Worm (Caenorhabditis elegans) whole organism, young adult: Measurements from ENCODE around the gene B0348.2.

Source experiments
- B0019.2 ChIP-seq: fragments of 200-800 bp; sonication (Bioruptor generic); conservative IDR thresholded peaks from 2 replicates; pipeline ENCODE4 v1.3.6; 2022; ENCODE audit warnings: missing genetic modification reagents, missing genetic modification characterization, missing compliant biosample characterization
- F33H1.4 ChIP-seq: fragments of 200-800 bp; sonication (Bioruptor generic); IDR thresholded peaks from 2 replicates; pipeline ENCODE4 v1.3.6; 2022; ENCODE audit warnings: missing genetic modification reagents, missing genetic modification characterization, missing compliant biosample characterization
- F52B5.7 ChIP-seq: sonication (generic microtip); optimal IDR thresholded peaks from 2 replicates; lab custom pipeline; 2016; ENCODE audit warnings: mild to moderate bottlenecking, missing genetic modification characterization, missing compliant biosample characterization
- T07F8.4 ChIP-seq: sonication (generic microtip); optimal IDR thresholded peaks from 2 replicates; lab custom pipeline; 2016; ENCODE audit warnings: mild to moderate bottlenecking, missing genetic modification characterization, moderate library complexity, missing compliant biosample characterization
- ama-1 ChIP-seq, 3 experiments: fragments of 150-350 bp in 1 of 3; sonication (generic microtip) in 2 of 3; optimal IDR thresholded peaks; 2 replicates each; lab custom pipeline; 2014 to 2018; ENCODE audit warnings: missing biosample characterization in 2 of 3, missing genetic modification characterization in 2 of 3, missing genetic modification reagents in 2 of 3
- attf-5 ChIP-seq: fragments of 200-800 bp; sonication (Bioruptor generic); optimal IDR thresholded peaks from 2 replicates; lab custom pipeline; 2018; ENCODE audit warnings: mild to moderate bottlenecking, missing genetic modification characterization, missing compliant biosample characterization
- ccch-3 ChIP-seq: fragments of 200-800 bp; sonication (Bioruptor generic); optimal IDR thresholded peaks from 2 replicates; lab custom pipeline; 2018; ENCODE audit warnings: mild to moderate bottlenecking, missing genetic modification characterization, missing compliant biosample characterization
- ceh-27 ChIP-seq: fragments of 200-800 bp; sonication (Bioruptor generic); optimal IDR thresholded peaks from 2 replicates; lab custom pipeline; 2018; ENCODE audit warnings: mild to moderate bottlenecking, missing genetic modification characterization, moderate library complexity, missing compliant biosample characterization
- die-1 ChIP-seq: sonication (generic microtip); optimal IDR thresholded peaks from 2 replicates; lab custom pipeline; 2016; ENCODE audit warnings: missing genotype, mild to moderate bottlenecking, missing genetic modification characterization, missing compliant biosample characterization
- egl-18 ChIP-seq: fragments of 200-800 bp; sonication (Bioruptor generic); IDR thresholded peaks from 2 replicates; pipeline ENCODE4 v1.3.6; 2022; ENCODE audit warnings: missing genetic modification reagents, missing genetic modification characterization, missing compliant biosample characterization
- egl-44 ChIP-seq: fragments of 200-800 bp; sonication (Bioruptor generic); IDR thresholded peaks from 2 replicates; pipeline ENCODE4 v1.3.6; 2022; ENCODE audit warnings: missing genetic modification reagents, missing genetic modification characterization, missing compliant biosample characterization
- egrh-3 ChIP-seq: fragments of 200-800 bp; sonication (Bioruptor generic); IDR thresholded peaks from 2 replicates; pipeline ENCODE4 v1.3.6; 2022; ENCODE audit warnings: missing genetic modification reagents, missing genetic modification characterization, missing compliant biosample characterization
- ekl-4 ChIP-seq: fragments of 200-800 bp; sonication (Bioruptor generic); IDR thresholded peaks from 2 replicates; pipeline ENCODE4 v1.3.6; 2022; ENCODE audit warnings: missing genetic modification reagents, missing genetic modification characterization, missing compliant biosample characterization
- rpc-1 ChIP-seq, 2 experiments: fragments of 150-350 bp in 1 of 2; sonication (generic microtip) in 1 of 2; optimal IDR thresholded peaks; 2 replicates each; lab custom pipeline; 2014 to 2018; ENCODE audit warnings: missing biosample characterization in 1 of 2, missing genetic modification characterization in 1 of 2, missing genetic modification reagents in 1 of 2, missing genotype in 1 of 2
- zfh-2 ChIP-seq: fragments of 200-800 bp; sonication (Bioruptor generic); conservative IDR thresholded peaks from 2 replicates; pipeline ENCODE4 v1.3.6; 2022; ENCODE audit warnings: missing genetic modification reagents, missing genetic modification characterization, missing compliant biosample characterization

The B0348.2 gene

ce11 chrV:66506-66905 is 21.4 kb downstream of the B0348.2 start:
- TF ChIP-seq zfh-2 (0 out of 2 replicates have a peak, but pooled peaks have one; percentile 14), T07F8.4 (no peak)
- TF ChIP-seq, all 124 proteins: peak for 1

- TF ChIP-seq attf-5 (no peak), egrh-3 (GFP tag; lab: Robert Waterston, UW) (peak; percentile 36; the same call in 1 of the 2 replicates), zfh-2 (peak; percentile 80), B0019.2 (GFP tag; lab: Robert Waterston, UW) (no peak)
These were observed 23.0 kb downstream of the B0348.2 start for ce11 chrV:68112-68511.

ce11 chrV:83732-84131 is 38.6 kb downstream of the B0348.2 start, which contains the start of gene daam-1:
TSS of gene daam-1 (minus strand) at chrV:83832.
- TF ChIP-seq egrh-3 (GFP tag; lab: Robert Waterston, UW) (no peak), F33H1.4 (GFP tag; lab: Robert Waterston, UW) (no peak), ccch-3 (GFP tag; lab: Kevin White, UChicago) (no peak), ceh-27 (no peak), egl-44 (no peak), zfh-2 (no peak), rpc-1 (optimal IDR thresholded peaks at IDR 0.05; lab: Kevin White, UChicago) (no peak), rpc-1 (tag; optimal IDR thresholded peaks at IDR 0.05; lab: Kevin White, UChicago) (no peak), die-1 (no peak), F52B5.7 (no peak), ama-1 (optimal IDR thresholded peaks at IDR 0.05; lab: Kevin White, UChicago) (no peak), ama-1 (GFP tag; optimal IDR thresholded peaks at IDR 0.05; lab: Kevin White, UChicago) (no peak), ekl-4 (no peak), egl-18 (no peak)
